Fruit fly (Drosophila melanogaster) whole organism, adult: ENCODE data around the gene jvl.

ENCODE experiments used
- CG11617 ChIP-seq: fragments of 200-800 bp; sonication (Bioruptor generic); optimal IDR thresholded peaks from 2 replicates; lab custom pipeline; 2017; ENCODE audit warnings: mild to moderate bottlenecking, missing biosample characterization, missing genetic modification reagents, missing genetic modification characterization
- CG12768 ChIP-seq: fragments of 200-800 bp; sonication (Bioruptor generic); optimal IDR thresholded peaks from 2 replicates; lab custom pipeline; 2017; ENCODE audit warnings: missing biosample characterization, missing genetic modification characterization, mild to moderate bottlenecking, moderate library complexity, missing genetic modification reagents
- CG14711 ChIP-seq: fragments of 200-800 bp; sonication (Bioruptor generic); optimal IDR thresholded peaks from 2 replicates; lab custom pipeline; 2018; ENCODE audit warnings: missing biosample characterization, mild to moderate bottlenecking, missing genetic modification characterization, moderate library complexity
- CG1620 ChIP-seq: fragments of 200-800 bp; sonication (Bioruptor generic); optimal IDR thresholded peaks from 2 replicates; lab custom pipeline; 2016; ENCODE audit warnings: missing biosample characterization, missing genetic modification characterization
- CG33017 ChIP-seq: fragments of 200-800 bp; sonication (Bioruptor generic); optimal IDR thresholded peaks from 2 replicates; lab custom pipeline; 2018; ENCODE audit warnings: missing biosample characterization, mild to moderate bottlenecking, missing genetic modification characterization, moderate library complexity
- CG5204 ChIP-seq: fragments of 200-800 bp; sonication (Bioruptor generic); optimal IDR thresholded peaks from 2 replicates; lab custom pipeline; 2016; ENCODE audit warnings: missing biosample characterization, missing genetic modification characterization
- CG7045 ChIP-seq: fragments of 200-800 bp; sonication (Bioruptor generic); optimal IDR thresholded peaks from 2 replicates; lab custom pipeline; 2017; ENCODE audit warnings: missing biosample characterization, mild to moderate bottlenecking, missing genetic modification characterization
- Clk ChIP-seq: fragments of 200-800 bp; sonication (Bioruptor generic); optimal IDR thresholded peaks from 2 replicates; lab custom pipeline; 2017; ENCODE audit warnings: missing biosample characterization, missing genetic modification characterization
- Crg-1 ChIP-seq: fragments of 200-800 bp; sonication (Bioruptor generic); optimal IDR thresholded peaks from 2 replicates; lab custom pipeline; 2016; ENCODE audit warnings: missing biosample characterization, missing genetic modification characterization
- Mnt ChIP-seq: fragments of 200-800 bp; sonication (Bioruptor generic); optimal IDR thresholded peaks from 2 replicates; lab custom pipeline; 2016; ENCODE audit warnings: missing biosample characterization, mild to moderate bottlenecking, missing genetic modification characterization
- kay ChIP-seq: fragments of 200-800 bp; sonication (Bioruptor generic); peaks from one replicate; lab custom pipeline; 2016; ENCODE audit warnings: missing biosample characterization, missing genetic modification characterization, borderline replicate concordance
- ovo ChIP-seq: fragments of 200-800 bp; sonication (Bioruptor generic); optimal IDR thresholded peaks from 2 replicates; lab custom pipeline; 2016; ENCODE audit warnings: missing biosample characterization, missing genetic modification characterization
- pad ChIP-seq: fragments of 200-800 bp; sonication (Bioruptor generic); optimal IDR thresholded peaks from 3 replicates; lab custom pipeline; 2017; ENCODE audit warnings: missing biosample characterization, missing genetic modification characterization, mild to moderate bottlenecking, moderate library complexity, missing genetic modification reagents
- tj ChIP-seq: fragments of 200-800 bp; sonication (Bioruptor generic); optimal IDR thresholded peaks from 3 replicates; lab custom pipeline; 2017; ENCODE audit warnings: missing biosample characterization, mild to moderate bottlenecking, missing genetic modification characterization, moderate library complexity

dm6 chr3R:14713776-14714146 lies 27.6 kb upstream of the jvl start:
- TF ChIP-seq pad = no peak
- TF ChIP-seq kay = no peak
- no peak for TF ChIP-seq CG1620 (GFP tag; lab: Kevin White, UChicago)
- TF ChIP-seq CG33017 = no peak
- no peak for TF ChIP-seq CG5204 (GFP tag; lab: Kevin White, UChicago)
- TF ChIP-seq ovo (GFP tag; lab: Kevin White, UChicago) = no peak
- TF ChIP-seq CG14711 (tag; lab: Kevin White, UChicago) = no peak
- TF ChIP-seq CG7045 (GFP tag; lab: Kevin White, UChicago) = no peak
- no peak for TF ChIP-seq Crg-1 (GFP tag; lab: Kevin White, UChicago)
- TF ChIP-seq CG11617 (GFP tag; lab: Kevin White, UChicago) = no peak
- no peak for TF ChIP-seq Mnt
- no peak for TF ChIP-seq CG12768
- no peak for TF ChIP-seq tj
- no peak for TF ChIP-seq Clk (GFP tag; lab: Kevin White, UChicago)
